Worm (Caenorhabditis elegans) whole organism, L1 larva: Measurements from ENCODE around the gene fbxa-176.

ENCODE experiments used
- aha-1 ChIP-seq: fragments of 150-350 bp; optimal IDR thresholded peaks from 2 replicates; lab custom pipeline; 2014; ENCODE audit warnings: missing biosample characterization, missing genetic modification characterization
- blmp-1 ChIP-seq: fragments of 150-350 bp; optimal IDR thresholded peaks from 2 replicates; lab custom pipeline; 2014; ENCODE audit warnings: missing biosample characterization, missing genetic modification characterization
- ceh-8 ChIP-seq: fragments of 200-800 bp; sonication (Bioruptor generic); optimal IDR thresholded peaks from 2 replicates; lab custom pipeline; 2018; ENCODE audit warnings: mild to moderate bottlenecking, missing genetic modification characterization, moderate library complexity, missing compliant biosample characterization
- ceh-88 ChIP-seq: fragments of 200-800 bp; sonication (Bioruptor generic); IDR thresholded peaks from 2 replicates; pipeline ENCODE4 v1.3.6; 2022; ENCODE audit warnings: missing genetic modification characterization, missing compliant biosample characterization
- dpl-1 ChIP-seq, 3 experiments: fragments of 150-350 bp in 2 of 3; sonication (generic microtip) in 1 of 3; optimal IDR thresholded peaks; 2 replicates each; lab custom pipeline; 2014 to 2017; ENCODE audit warnings: missing biosample characterization in 3 of 3, missing genetic modification characterization in 3 of 3, missing genetic modification reagents in 3 of 3
- efl-1 ChIP-seq, 4 experiments: fragments of 150-350 bp; optimal IDR thresholded peaks in 3 of 4; peaks in 1 of 4; 1 replicate in 1 of 4; 2 replicates in 3 of 4; lab custom pipeline; 2014; ENCODE audit warnings: missing biosample characterization in 2 of 4, missing genetic modification characterization in 2 of 4, missing genetic modification reagents in 2 of 4
- egl-13 ChIP-seq: sonication (generic microtip); optimal IDR thresholded peaks from 2 replicates; lab custom pipeline; 2016; ENCODE audit warnings: missing genotype, missing genetic modification reagents, missing genetic modification characterization, missing compliant biosample characterization
- lin-35 ChIP-seq, 2 experiments: fragments of 150-350 bp; optimal IDR thresholded peaks; 2 replicates each; lab custom pipeline; 2014; ENCODE audit warnings: missing biosample characterization in 2 of 2, missing genetic modification characterization in 2 of 2, missing genetic modification reagents in 2 of 2
- mep-1 ChIP-seq: fragments of 150-350 bp; optimal IDR thresholded peaks from 2 replicates; lab custom pipeline; 2014; ENCODE audit warnings: missing biosample characterization, missing genetic modification characterization
- nhr-71 ChIP-seq: sonication (generic microtip); optimal IDR thresholded peaks from 2 replicates; lab custom pipeline; 2016; ENCODE audit warnings: mild to moderate bottlenecking, missing genetic modification characterization, moderate library complexity, missing compliant biosample characterization
- tbx-2 ChIP-seq: sonication (generic microtip); optimal IDR thresholded peaks from 2 replicates; lab custom pipeline; 2016; ENCODE audit warnings: missing genetic modification characterization, missing compliant biosample characterization
- unc-62 ChIP-seq: fragments of 150-350 bp; optimal IDR thresholded peaks from 2 replicates; lab custom pipeline; 2014; ENCODE audit warnings: missing biosample characterization, missing genetic modification reagents, missing genetic modification characterization

ce11 chrV:17539289-17539688 is 10.2 kb upstream of the fbxa-176 start:
- TF ChIP-seq efl-1 (optimal IDR thresholded peaks at IDR 0.05; lab: Kevin White, UChicago) (no peak), efl-1 (GFP tag; optimal IDR thresholded peaks at IDR 0.05 in 1 of 2; lab: Kevin White, UChicago) (no peak), dpl-1 (GFP tag; optimal IDR thresholded peaks at IDR 0.05; lab: Kevin White, UChicago) (no peak), unc-62 (no peak), aha-1 (tag; lab: Kevin White, UChicago) (no peak), egl-13 (tag; lab: Kevin White, UChicago) (no peak), ceh-88 (GFP tag; lab: Robert Waterston, UW) (no peak), tbx-2 (tag; lab: Kevin White, UChicago) (no peak), nhr-71 (tag; lab: Kevin White, UChicago) (no peak), ceh-8 (GFP tag; lab: Kevin White, UChicago) (no peak), lin-35 (GFP tag; optimal IDR thresholded peaks at IDR 0.05; lab: Kevin White, UChicago) (no peak), mep-1 (tag; lab: Kevin White, UChicago) (no peak), blmp-1 (no peak)
